Worm (Caenorhabditis elegans): ENCODE data around the gene B0432.8.

B0432.8 gene

DNA sequence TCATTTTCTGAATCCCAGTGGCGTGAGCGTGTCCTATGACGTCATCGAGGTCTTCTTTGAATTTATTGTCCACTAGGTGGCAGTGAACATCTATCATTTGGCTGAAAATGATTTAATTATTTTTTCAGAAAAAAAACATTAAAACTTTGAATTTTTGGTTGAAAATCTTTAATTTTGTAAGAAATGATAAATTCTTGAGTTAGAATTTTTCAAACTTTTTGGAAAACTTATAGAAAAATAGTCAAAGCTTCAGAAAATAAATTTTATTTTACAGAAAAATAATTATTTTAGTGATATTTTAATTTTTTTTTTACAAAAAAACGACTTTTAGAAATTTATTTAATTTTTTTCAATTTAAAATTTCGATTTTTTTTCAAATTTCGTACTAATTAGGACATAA lies at the start of gene B0432.8:
Gene B0432.8 (minus strand): TSS at position 101 of the 400 bp plus-strand sequence.
- no peak for TF ChIP-seq nhr-111 (GFP tag; optimal IDR thresholded peaks at IDR 0.05)
- TF ChIP-seq rbr-2 (tag; optimal IDR thresholded peaks at IDR 0.05): no peak

DNA sequence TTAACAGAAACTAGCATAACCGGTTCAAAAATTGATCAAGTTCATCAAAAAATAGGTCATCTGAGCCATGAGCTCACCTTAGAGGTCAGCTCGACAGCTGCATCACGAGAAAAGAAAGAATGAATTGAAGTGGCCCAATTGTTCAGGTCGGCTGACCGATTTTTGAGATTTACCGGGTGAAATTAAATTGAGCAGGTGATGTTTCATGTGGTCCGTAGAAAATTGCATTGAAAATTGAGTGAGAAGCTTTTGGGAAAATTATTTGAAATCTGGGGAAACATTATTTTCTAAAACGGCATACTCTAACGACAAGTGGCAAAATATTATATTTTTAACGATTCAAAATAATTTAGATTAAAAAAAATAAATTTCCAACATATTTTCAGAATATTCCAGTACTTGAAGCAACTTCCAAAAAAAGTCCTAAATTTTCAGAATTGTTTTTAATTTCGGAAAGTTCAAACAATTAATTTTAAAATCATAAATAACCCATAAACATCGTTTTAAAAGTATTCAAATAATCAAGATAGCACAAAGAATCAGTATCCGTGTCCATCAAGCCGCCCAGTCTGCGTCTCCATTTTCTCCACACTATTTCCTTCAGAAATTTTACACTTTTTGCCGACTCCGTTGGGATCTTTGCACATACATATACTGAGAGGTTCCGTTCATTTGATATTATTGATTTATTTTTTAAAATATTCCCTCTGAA lies 47.3 kb upstream of the B0432.8 start, which contains the start of gene sgcb-1:
Gene sgcb-1 (plus strand): TSS at position 662 of the 712 bp plus-strand sequence.
- TF ChIP-seq nhr-102 (tag; optimal IDR thresholded peaks at IDR 0.05) (no peak), ZK546.5 (tag; optimal IDR thresholded peaks at IDR 0.05) (no peak), spr-3 (GFP tag; optimal IDR thresholded peaks at IDR 0.05) (no peak), snpc-1.2 (GFP tag; IDR thresholded peaks at IDR 0.05) (no peak), nhr-42 (GFP tag; IDR thresholded peaks at IDR 0.05) (no peak), ceh-44 (GFP tag; IDR thresholded peaks at IDR 0.05) (no peak), ces-1 (GFP tag; optimal IDR thresholded peaks at IDR 0.05) (no peak), hlh-11 (tag; optimal IDR thresholded peaks at IDR 0.05) (peak; percentile 6), D1046.2 (GFP tag; IDR thresholded peaks at IDR 0.05) (no peak), daf-16 (GFP tag; optimal IDR thresholded peaks at IDR 0.05) (no peak), daf-16 (tag; optimal IDR thresholded peaks at IDR 0.05) (no peak), F26F4.8 (GFP tag; conservative IDR thresholded peaks at IDR 0.05) (no peak), aha-1 (tag) (peak; percentile 56), cey-2 (tag; optimal IDR thresholded peaks at IDR 0.05; ENCODE audit: borderline replicate concordance, insufficient read depth) (no peak), hlh-30 (tag; optimal IDR thresholded peaks at IDR 0.05; ENCODE audit: insufficient read depth) (peak; percentile 24), nhr-6 (tag; optimal IDR thresholded peaks at IDR 0.05) (no peak), dpl-1 (GFP tag; optimal IDR thresholded peaks at IDR 0.05) (no peak), T26A8.4 (GFP tag; IDR thresholded peaks at IDR 0.05) (no peak), Y105C5A.15 (GFP tag; IDR thresholded peaks at IDR 0.05) (no peak)

DNA sequence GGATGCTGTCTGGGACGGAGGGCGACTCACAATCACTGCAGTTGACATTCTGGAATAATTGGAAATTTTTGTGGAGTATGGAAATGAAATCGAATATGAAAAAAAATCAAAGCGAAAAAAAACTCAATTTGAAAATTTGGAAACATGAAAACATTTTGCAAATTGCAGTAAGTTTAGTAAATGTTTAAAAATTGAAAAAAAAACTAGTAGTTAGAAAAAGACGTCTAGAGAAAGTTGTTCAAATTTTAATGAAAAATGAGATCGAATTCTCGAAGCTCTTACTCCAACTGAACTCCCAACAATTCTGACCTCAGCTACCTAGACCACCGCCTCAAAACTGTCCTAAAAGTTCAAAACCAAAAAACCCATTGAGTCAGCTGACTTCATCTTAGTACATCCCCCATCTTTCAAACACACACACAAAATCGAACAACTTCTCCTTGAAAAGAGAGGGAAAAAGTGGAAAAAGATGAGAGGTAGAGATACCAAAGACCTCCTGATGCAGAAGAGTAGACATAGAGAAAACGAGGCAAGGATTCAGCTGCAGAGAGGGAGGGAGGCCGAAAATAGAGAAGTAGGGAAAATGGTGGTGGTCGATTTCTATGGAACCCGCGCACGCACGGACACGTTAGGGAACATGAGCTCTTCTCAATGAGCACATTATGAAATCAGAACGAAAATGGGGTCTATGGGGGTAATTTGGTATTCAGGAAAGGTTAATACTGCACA lies 44.7 kb upstream of the B0432.8 start, which contains the start of gene K01A2.10:
Gene K01A2.10 (minus strand): TSS at position 51 of the 729 bp plus-strand sequence.
- TF ChIP-seq mep-1 (tag; optimal IDR thresholded peaks at IDR 0.05) (peak; percentile 46), hlh-11 (tag; optimal IDR thresholded peaks at IDR 0.05) (peak; percentile 32), dmd-8 (GFP tag; IDR thresholded peaks at IDR 0.05) (no peak), dpl-1 (GFP tag; optimal IDR thresholded peaks at IDR 0.05) (peak; percentile 10), hlh-30 (tag; optimal IDR thresholded peaks at IDR 0.05; ENCODE audit: insufficient read depth) (peak; percentile 92), ceh-28 (tag; optimal IDR thresholded peaks at IDR 0.05) (peak; percentile 11), hmg-1.1 (GFP tag; IDR thresholded peaks at IDR 0.05) (peak; percentile 60), hif-1 (tag; optimal IDR thresholded peaks at IDR 0.05) (peak in 1 of 2 experiments; percentile 21), nhr-11 (tag; optimal IDR thresholded peaks at IDR 0.05) (peak; percentile 42), lsy-2 (tag; optimal IDR thresholded peaks at IDR 0.05) (peak; percentile 47 to 64), fkh-10 (GFP tag; optimal IDR thresholded peaks at IDR 0.05) (peak; percentile 2), nhr-28 (tag; optimal IDR thresholded peaks at IDR 0.05) (peak; percentile 55), jun-1 (tag; optimal IDR thresholded peaks at IDR 0.05) (no peak), aha-1 (tag) (peak; percentile 94), mdl-1 (tag; optimal IDR thresholded peaks at IDR 0.05) (peak in 1 of 2 experiments; percentile 47), rbr-2 (tag; optimal IDR thresholded peaks at IDR 0.05) (peak; percentile 33), snpc-4 (tag; optimal IDR thresholded peaks at IDR 0.05) (no peak), egl-27 (tag; optimal IDR thresholded peaks at IDR 0.05) (no peak), lin-29 (GFP tag; IDR thresholded peaks at IDR 0.05) (no peak), D1046.2 (GFP tag; IDR thresholded peaks at IDR 0.05) (peak; percentile 48; the same call in 1 of the 2 replicates), unc-62 (GFP tag; optimal IDR thresholded peaks at IDR 0.05 in 1 of 2) (peak in 1 of 2 experiments; percentile 55), unc-62 (tag; optimal IDR thresholded peaks at IDR 0.05) (no peak), dve-1 (tag; optimal IDR thresholded peaks at IDR 0.05; ENCODE audit: insufficient read depth) (no peak)

Measured in whole organism, L4 larva.